Worm (Caenorhabditis elegans): Measurements from ENCODE around the gene msp-53.
"Not testable (repeated sequence)": the region's sequence is repeated elsewhere in the genome, so short reads cannot be mapped to it uniquely, and the experiment has no call there.

DNA sequence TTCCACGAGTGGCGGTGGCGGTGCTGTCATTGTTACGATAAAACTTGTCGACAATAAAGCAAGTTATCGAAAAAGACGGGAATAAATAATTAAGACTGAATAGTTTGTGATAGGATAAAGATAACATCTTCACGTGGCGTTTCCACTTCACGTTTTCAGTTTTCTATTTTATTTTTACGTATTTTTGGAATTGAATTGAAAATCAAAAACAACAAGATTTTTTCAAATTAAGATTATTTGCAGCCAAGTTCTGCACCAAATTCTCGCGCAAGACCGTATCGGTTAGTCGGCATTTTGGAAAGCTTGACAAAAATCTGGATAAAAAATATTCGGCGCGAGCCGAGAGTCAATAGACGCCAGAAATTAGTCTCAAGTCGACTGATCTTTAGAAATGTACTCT, 2.0 kb upstream of the msp-53 start, which contains the start of gene ttbk-2.2:
- not testable (repeated sequence) for TF ChIP-seq tbx-37 (GFP tag; conservative IDR thresholded peaks at IDR 0.05); ceh-13 (GFP tag; optimal IDR thresholded peaks at IDR 0.05); ama-1 (optimal IDR thresholded peaks at IDR 0.05); ceh-36 (tag; optimal IDR thresholded peaks at IDR 0.05); ets-7 (tag; optimal IDR thresholded peaks at IDR 0.05); scrt-1 (GFP tag; IDR thresholded peaks at IDR 0.05); aly-1 (tag; optimal IDR thresholded peaks at IDR 0.05); sea-1 (GFP tag; conservative IDR thresholded peaks at IDR 0.05); B0310.2 (tag; optimal IDR thresholded peaks at IDR 0.05); tbx-11 (GFP tag; IDR thresholded peaks at IDR 0.05)
